Worm (Caenorhabditis elegans): ENCODE results near the gene F52C6.2.

DNA sequence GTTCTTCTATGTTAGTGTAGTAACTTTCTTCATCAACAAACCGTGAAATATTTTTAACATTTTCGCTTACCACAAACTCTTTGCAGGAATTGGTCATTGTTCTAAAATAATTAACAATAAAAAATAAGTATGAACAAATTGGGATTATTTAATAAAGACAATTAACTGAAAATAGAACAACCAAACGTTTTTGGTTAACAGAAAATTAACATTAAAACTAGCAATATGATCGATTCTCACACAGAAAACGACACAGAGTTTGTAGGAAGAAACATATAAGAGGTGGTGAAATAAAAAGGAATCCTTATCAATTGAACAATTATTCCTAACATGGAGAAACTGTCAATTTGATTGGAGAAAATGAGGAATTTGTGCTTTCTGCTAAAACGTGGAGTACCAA is 47.6 kb upstream of the F52C6.2 start, which contains the start of gene math-16:
- no peak for TF ChIP-seq nhr-76 (tag; optimal IDR thresholded peaks at IDR 0.05)
- no peak for TF ChIP-seq nhr-237 (tag; optimal IDR thresholded peaks at IDR 0.05)
- no peak for TF ChIP-seq ztf-11 (tag; optimal IDR thresholded peaks at IDR 0.05)
- no peak for TF ChIP-seq ceh-90 (tag; optimal IDR thresholded peaks at IDR 0.05)
- no peak for TF ChIP-seq lsy-2 (tag; optimal IDR thresholded peaks at IDR 0.05)
- TF ChIP-seq lin-15B (tag; optimal IDR thresholded peaks at IDR 0.05), result no peak
- TF ChIP-seq zip-4 (GFP tag; optimal IDR thresholded peaks at IDR 0.05), result no peak
- no peak for TF ChIP-seq efl-3 (GFP tag; optimal IDR thresholded peaks at IDR 0.05)
